Worm (Caenorhabditis elegans): ENCODE measurements around the gene K06G5.1.

DNA sequence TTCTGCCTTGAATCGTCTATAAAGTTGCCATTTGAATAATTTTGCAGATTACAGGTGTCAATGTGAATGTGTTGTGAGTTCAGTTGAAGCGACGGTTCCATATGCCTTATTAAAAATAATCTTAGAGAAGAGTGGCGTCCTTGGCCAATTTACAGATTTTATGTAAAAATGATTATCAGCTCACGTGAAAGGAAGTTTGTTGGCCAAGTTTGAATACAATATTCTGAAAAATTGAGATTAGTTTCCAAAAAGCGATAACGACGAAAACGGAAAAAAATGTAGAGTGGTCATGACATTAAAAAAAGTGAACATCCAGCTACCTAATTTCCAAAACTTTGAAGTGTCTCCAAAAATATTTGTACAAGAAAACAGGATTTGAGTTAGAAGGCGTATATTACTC lies 40.3 kb downstream of the K06G5.1 start, which contains the start of gene E02H4.5:
- no peak for TF ChIP-seq elt-2 (tag; optimal IDR thresholded peaks at IDR 0.05)
- no peak for TF ChIP-seq syd-9 (tag; optimal IDR thresholded peaks at IDR 0.05)
- TF ChIP-seq ceh-48 (tag; optimal IDR thresholded peaks at IDR 0.05), result no peak
- no peak for TF ChIP-seq sdc-2 (tag; optimal IDR thresholded peaks at IDR 0.05)
- TF ChIP-seq che-1 (tag; optimal IDR thresholded peaks at IDR 0.05), result no peak
- TF ChIP-seq unc-86 (tag; optimal IDR thresholded peaks at IDR 0.05), result no peak
- TF ChIP-seq rnt-1 (tag; optimal IDR thresholded peaks at IDR 0.05), result no peak
- no peak for TF ChIP-seq tbx-2 (tag; optimal IDR thresholded peaks at IDR 0.05)
- no peak for TF ChIP-seq pqm-1 (tag; optimal IDR thresholded peaks at IDR 0.05)
